Fruit fly (Drosophila melanogaster) ovary, adult (tissue): ENCODE measurements around the gene inaE.
A peak's percentile ranks its signal among the peaks of the same experiment; 100 is the strongest.

Experiments
- CG17801 ChIP-seq: fragments of 200-800 bp; optimal IDR thresholded peaks from 2 replicates; lab custom pipeline; 2019; ENCODE audit warnings: missing biosample characterization, mild to moderate bottlenecking, missing genetic modification characterization, moderate library complexity; ENCODE audit not compliant: partially characterized antibody

inaE gene

dm6 chrX:13817418-13818171 is 34.1 kb downstream of the inaE start:
- peak; percentile 84 for TF ChIP-seq CG17801 (GFP tag; lab: Kevin White, UChicago)

dm6 chrX:13818172-13818472 is 34.6 kb downstream of the inaE start:
- TF ChIP-seq CG17801 (GFP tag; lab: Kevin White, UChicago): no peak

- TF ChIP-seq CG17801 (GFP tag; lab: Kevin White, UChicago): no peak
Measured at dm6 chrX:13818841-13819240, 35.3 kb downstream of the inaE start.

dm6 chrX:13819682-13820081 is 36.2 kb downstream of the inaE start:
- no peak for TF ChIP-seq CG17801 (GFP tag; lab: Kevin White, UChicago)

dm6 chrX:13820310-13821038 is 37.0 kb downstream of the inaE start:
- no peak for TF ChIP-seq CG17801 (GFP tag; lab: Kevin White, UChicago)

- no peak for TF ChIP-seq CG17801 (GFP tag; lab: Kevin White, UChicago)
Measured at dm6 chrX:13821039-13821774, 37.7 kb downstream of the inaE start.

- TF ChIP-seq CG17801 (GFP tag; lab: Kevin White, UChicago): peak; percentile 44
Measured at dm6 chrX:13821775-13822493, 38.4 kb downstream of the inaE start, which contains the start of gene Clic. Gene Clic (minus strand): TSS chrX:13822307.

dm6 chrX:13822753-13823152 is 39.2 kb downstream of the inaE start, which contains the start of gene Nup93-1:
Gene Nup93-1 (plus strand): TSS chrX:13822826.
- TF ChIP-seq CG17801 (GFP tag; lab: Kevin White, UChicago): no peak

dm6 chrX:13828870-13829269 is 45.4 kb downstream of the inaE start:
- TF ChIP-seq CG17801 (GFP tag; lab: Kevin White, UChicago): no peak

dm6 chrX:13830029-13830428 is 46.5 kb downstream of the inaE start, which contains the start of gene jub:
Gene jub (minus strand): TSS chrX:13830317.
- TF ChIP-seq CG17801 (GFP tag; lab: Kevin White, UChicago): peak; percentile 30

dm6 chrX:13838255-13838654 is 54.7 kb downstream of the inaE start:
- TF ChIP-seq CG17801 (GFP tag; lab: Kevin White, UChicago): peak; percentile 75

- TF ChIP-seq CG17801 (GFP tag; lab: Kevin White, UChicago): peak; percentile 70
Measured at dm6 chrX:13838892-13839291, 55.4 kb downstream of the inaE start.

dm6 chrX:13840075-13840474 is 56.6 kb downstream of the inaE start:
- peak; percentile 67 for TF ChIP-seq CG17801 (GFP tag; lab: Kevin White, UChicago)

dm6 chrX:13843487-13843886 is 60.0 kb downstream of the inaE start:
- TF ChIP-seq CG17801 (GFP tag; lab: Kevin White, UChicago): no peak
